Worm (Caenorhabditis elegans) whole organism, young adult: Measurements from ENCODE around the gene B0454.5.

Experiments used
- B0019.2 ChIP-seq: fragments of 200-800 bp; sonication (Bioruptor generic); conservative IDR thresholded peaks from 2 replicates; pipeline ENCODE4 v1.3.6; 2022; ENCODE audit warnings: missing genetic modification reagents, missing genetic modification characterization, missing compliant biosample characterization
- B0035.1 ChIP-seq: sonication (generic microtip); optimal IDR thresholded peaks from 2 replicates; lab custom pipeline; 2016; ENCODE audit warnings: missing genetic modification characterization, mild to moderate bottlenecking, missing compliant biosample characterization, missing genotype, missing genetic modification reagents
- F22D6.2 ChIP-seq: sonication (generic microtip); optimal IDR thresholded peaks from 2 replicates; lab custom pipeline; 2016; ENCODE audit warnings: mild to moderate bottlenecking, missing genetic modification characterization, missing compliant biosample characterization
- F23B12.7 ChIP-seq: sonication (generic microtip); optimal IDR thresholded peaks from 2 replicates; lab custom pipeline; 2017; ENCODE audit warnings: missing genetic modification characterization, mild to moderate bottlenecking, missing compliant biosample characterization, antibody characterized with exemption, moderate library complexity; ENCODE audit not compliant: insufficient read depth
- F39B2.1 ChIP-seq: fragments of 200-800 bp; sonication (Bioruptor generic); IDR thresholded peaks from 2 replicates; pipeline ENCODE4 v1.3.6; 2022; ENCODE audit warnings: missing genetic modification reagents, missing genetic modification characterization, missing compliant biosample characterization
- F52B5.7 ChIP-seq: sonication (generic microtip); optimal IDR thresholded peaks from 2 replicates; lab custom pipeline; 2016; ENCODE audit warnings: mild to moderate bottlenecking, missing genetic modification characterization, missing compliant biosample characterization
- K12H6.12 ChIP-seq: fragments of 200-800 bp; sonication (Bioruptor generic); optimal IDR thresholded peaks from 2 replicates; lab custom pipeline; 2018; ENCODE audit warnings: mild to moderate bottlenecking, missing genetic modification characterization, missing compliant biosample characterization
- T26A5.8 ChIP-seq: sonication (generic microtip); optimal IDR thresholded peaks from 2 replicates; lab custom pipeline; 2016; ENCODE audit warnings: missing genetic modification characterization, missing compliant biosample characterization
- Y67H2A.10 ChIP-seq: fragments of 200-800 bp; sonication (Bioruptor generic); conservative IDR thresholded peaks from 2 replicates; pipeline ENCODE4 v1.3.6; 2022; ENCODE audit warnings: missing genetic modification reagents, missing genetic modification characterization, missing compliant biosample characterization
- ZK185.1 ChIP-seq: sonication (generic microtip); optimal IDR thresholded peaks from 2 replicates; lab custom pipeline; 2016; ENCODE audit warnings: mild to moderate bottlenecking, missing genetic modification characterization, missing compliant biosample characterization; ENCODE audit not compliant: poor library complexity, severe bottlenecking
- ama-1 ChIP-seq, 3 experiments: fragments of 150-350 bp in 1 of 3; sonication (generic microtip) in 2 of 3; optimal IDR thresholded peaks; 2 replicates each; lab custom pipeline; 2014 to 2018; ENCODE audit warnings: missing biosample characterization in 2 of 3, missing genetic modification characterization in 2 of 3, missing genetic modification reagents in 2 of 3
- aptf-2 ChIP-seq: fragments of 200-800 bp; sonication (Bioruptor generic); conservative IDR thresholded peaks from 2 replicates; pipeline ENCODE4 v1.3.6; 2022; ENCODE audit warnings: missing genetic modification reagents, missing genetic modification characterization, missing compliant biosample characterization
- athp-1 ChIP-seq: sonication (generic microtip); optimal IDR thresholded peaks from 2 replicates; lab custom pipeline; 2017; ENCODE audit warnings: mild to moderate bottlenecking, missing genetic modification characterization, missing compliant biosample characterization
- ceh-27 ChIP-seq: fragments of 200-800 bp; sonication (Bioruptor generic); optimal IDR thresholded peaks from 2 replicates; lab custom pipeline; 2018; ENCODE audit warnings: mild to moderate bottlenecking, missing genetic modification characterization, moderate library complexity, missing compliant biosample characterization
- ceh-91 ChIP-seq: fragments of 200-800 bp; sonication (Bioruptor generic); IDR thresholded peaks from 2 replicates; pipeline ENCODE4 v1.3.6; 2022; ENCODE audit warnings: missing genetic modification reagents, missing genetic modification characterization, missing compliant biosample characterization
- die-1 ChIP-seq: sonication (generic microtip); optimal IDR thresholded peaks from 2 replicates; lab custom pipeline; 2016; ENCODE audit warnings: missing genotype, mild to moderate bottlenecking, missing genetic modification characterization, missing compliant biosample characterization
- efl-1 ChIP-seq: fragments of 150-350 bp; optimal IDR thresholded peaks from 2 replicates; lab custom pipeline; 2014; ENCODE audit warnings: missing biosample characterization, missing genetic modification reagents, missing genetic modification characterization
- gei-17 ChIP-seq: fragments of 200-800 bp; sonication (Bioruptor generic); optimal IDR thresholded peaks from 2 replicates; lab custom pipeline; 2018; ENCODE audit warnings: mild to moderate bottlenecking, missing genetic modification characterization, missing compliant biosample characterization
- hmg-1.2 ChIP-seq: fragments of 200-800 bp; sonication (Bioruptor generic); IDR thresholded peaks from 2 replicates; pipeline ENCODE4 v1.3.6; 2022; ENCODE audit warnings: missing genetic modification reagents, missing genetic modification characterization, missing compliant biosample characterization
- hsf-1 ChIP-seq: fragments of 200-800 bp; sonication (Bioruptor generic); IDR thresholded peaks from 2 replicates; pipeline ENCODE4 v1.3.6; 2022; ENCODE audit warnings: missing genetic modification reagents, missing genetic modification characterization, missing compliant biosample characterization
- let-607 ChIP-seq, 2 experiments: fragments of 200-800 bp in 1 of 2; sonication (Bioruptor generic) in 1 of 2; sonication (generic microtip) in 1 of 2; optimal IDR thresholded peaks; 2 replicates each; lab custom pipeline; 2016 to 2018; ENCODE audit warnings: mild to moderate bottlenecking in 2 of 2, missing compliant biosample characterization in 2 of 2, missing genetic modification characterization in 2 of 2, moderate library complexity in 2 of 2, missing genotype in 1 of 2
- lin-40 ChIP-seq: sonication (generic microtip); optimal IDR thresholded peaks from 2 replicates; lab custom pipeline; 2016; ENCODE audit warnings: missing genetic modification characterization, mild to moderate bottlenecking, missing compliant biosample characterization, missing genotype, missing genetic modification reagents
- lir-1 ChIP-seq: fragments of 200-800 bp; sonication (Bioruptor generic); conservative IDR thresholded peaks from 2 replicates; pipeline ENCODE4 v1.3.6; 2022; ENCODE audit warnings: missing genetic modification reagents, missing genetic modification characterization, missing compliant biosample characterization
- madf-8 ChIP-seq: fragments of 200-800 bp; sonication (Bioruptor generic); conservative IDR thresholded peaks from 2 replicates; pipeline ENCODE4 v1.3.6; 2022; ENCODE audit warnings: missing genetic modification reagents, missing genetic modification characterization, missing compliant biosample characterization
- mcd-1 ChIP-seq: fragments of 200-800 bp; sonication (Bioruptor generic); IDR thresholded peaks from 2 replicates; pipeline ENCODE4 v1.3.6; 2022; ENCODE audit warnings: missing genetic modification reagents, missing genetic modification characterization, missing compliant biosample characterization
- mes-4 ChIP-seq: sonication (generic microtip); optimal IDR thresholded peaks from 2 replicates; lab custom pipeline; 2016; ENCODE audit warnings: missing genotype, missing genetic modification characterization, missing compliant biosample characterization
- mxl-1 ChIP-seq: sonication (generic microtip); optimal IDR thresholded peaks from 2 replicates; lab custom pipeline; 2016; ENCODE audit warnings: missing genetic modification characterization, missing compliant biosample characterization
- pbrm-1 ChIP-seq: fragments of 200-800 bp; sonication (Bioruptor generic); IDR thresholded peaks from 2 replicates; pipeline ENCODE4 v1.3.6; 2022; ENCODE audit warnings: missing genetic modification reagents, missing genetic modification characterization, missing compliant biosample characterization
- pha-4 ChIP-seq: fragments of 150-350 bp; sonication (generic microtip); optimal IDR thresholded peaks from 2 replicates; lab custom pipeline; 2014; ENCODE audit warnings: missing biosample characterization, missing genetic modification reagents, missing genetic modification characterization
- repo-1 ChIP-seq: sonication (generic microtip); optimal IDR thresholded peaks from 2 replicates; lab custom pipeline; 2017; ENCODE audit warnings: mild to moderate bottlenecking, missing genetic modification characterization, missing compliant biosample characterization
- rpc-1 ChIP-seq, 2 experiments: fragments of 150-350 bp in 1 of 2; sonication (generic microtip) in 1 of 2; optimal IDR thresholded peaks; 2 replicates each; lab custom pipeline; 2014 to 2018; ENCODE audit warnings: missing biosample characterization in 1 of 2, missing genetic modification characterization in 1 of 2, missing genetic modification reagents in 1 of 2, missing genotype in 1 of 2
- snpc-1.1 ChIP-seq: sonication (generic microtip); optimal IDR thresholded peaks from 2 replicates; lab custom pipeline; 2017; ENCODE audit warnings: missing genetic modification characterization, mild to moderate bottlenecking, missing compliant biosample characterization, antibody characterized with exemption, moderate library complexity, missing genotype, missing genetic modification reagents; ENCODE audit not compliant: insufficient read depth
- sptf-2 ChIP-seq: fragments of 200-800 bp; sonication (Bioruptor generic); optimal IDR thresholded peaks from 2 replicates; lab custom pipeline; 2018; ENCODE audit warnings: mild to moderate bottlenecking, missing genetic modification characterization, missing compliant biosample characterization
- tbx-9 ChIP-seq: sonication (generic microtip); optimal IDR thresholded peaks from 2 replicates; lab custom pipeline; 2016; ENCODE audit warnings: borderline replicate concordance, missing genetic modification characterization, inconsistent platforms, missing compliant biosample characterization
- unc-130 ChIP-seq: sonication (generic microtip); optimal IDR thresholded peaks from 2 replicates; lab custom pipeline; 2016; ENCODE audit warnings: missing genetic modification reagents, missing genetic modification characterization, missing compliant biosample characterization
- ztf-25 ChIP-seq: fragments of 200-800 bp; sonication (Bioruptor generic); IDR thresholded peaks from 2 replicates; pipeline ENCODE4 v1.3.6; 2022; ENCODE audit warnings: missing genetic modification reagents, missing genetic modification characterization, missing compliant biosample characterization
- ztf-3 ChIP-seq: fragments of 200-800 bp; sonication (Bioruptor generic); optimal IDR thresholded peaks from 2 replicates; lab custom pipeline; 2018; ENCODE audit warnings: mild to moderate bottlenecking, missing genetic modification characterization, missing compliant biosample characterization
- ztf-6 ChIP-seq: fragments of 200-800 bp; sonication (Bioruptor generic); IDR thresholded peaks from 2 replicates; pipeline ENCODE4 v1.3.6; 2022; ENCODE audit warnings: missing genetic modification reagents, missing genetic modification characterization, missing compliant biosample characterization

B0454.5 gene

ce11 chrII:3067447-3067846 lies 28.8 kb downstream of the B0454.5 start:
- no peak for TF ChIP-seq ztf-25
- no peak for TF ChIP-seq aptf-2 (GFP tag; lab: Robert Waterston, UW)
- TF ChIP-seq snpc-1.1 (tag; lab: Kevin White, UChicago) = no peak
- no peak for TF ChIP-seq let-607 (tag; optimal IDR thresholded peaks at IDR 0.05; lab: Kevin White, UChicago)
- TF ChIP-seq efl-1 (GFP tag; lab: Kevin White, UChicago) = no peak
- TF ChIP-seq die-1 (tag; lab: Kevin White, UChicago) = no peak
- TF ChIP-seq athp-1 (tag; lab: Kevin White, UChicago) = no peak
- no peak for TF ChIP-seq ama-1 (optimal IDR thresholded peaks at IDR 0.05; lab: Kevin White, UChicago)
- no peak for TF ChIP-seq ama-1 (GFP tag; optimal IDR thresholded peaks at IDR 0.05; lab: Kevin White, UChicago)
- no peak for TF ChIP-seq rpc-1 (optimal IDR thresholded peaks at IDR 0.05; lab: Kevin White, UChicago)
- no peak for TF ChIP-seq rpc-1 (tag; optimal IDR thresholded peaks at IDR 0.05; lab: Kevin White, UChicago)
- TF ChIP-seq madf-8 = no peak
- TF ChIP-seq unc-130 (GFP tag; lab: Kevin White, UChicago) = no peak
- TF ChIP-seq ztf-6 = no peak
- no peak for TF ChIP-seq hsf-1 (GFP tag; lab: Robert Waterston, UW)
- no peak for TF ChIP-seq T26A5.8 (tag; lab: Kevin White, UChicago)
- no peak for TF ChIP-seq F52B5.7 (tag; lab: Kevin White, UChicago)
- no peak for TF ChIP-seq pbrm-1 (GFP tag; lab: Robert Waterston, UW)
- no peak for TF ChIP-seq mes-4 (tag; lab: Kevin White, UChicago)

DNA sequence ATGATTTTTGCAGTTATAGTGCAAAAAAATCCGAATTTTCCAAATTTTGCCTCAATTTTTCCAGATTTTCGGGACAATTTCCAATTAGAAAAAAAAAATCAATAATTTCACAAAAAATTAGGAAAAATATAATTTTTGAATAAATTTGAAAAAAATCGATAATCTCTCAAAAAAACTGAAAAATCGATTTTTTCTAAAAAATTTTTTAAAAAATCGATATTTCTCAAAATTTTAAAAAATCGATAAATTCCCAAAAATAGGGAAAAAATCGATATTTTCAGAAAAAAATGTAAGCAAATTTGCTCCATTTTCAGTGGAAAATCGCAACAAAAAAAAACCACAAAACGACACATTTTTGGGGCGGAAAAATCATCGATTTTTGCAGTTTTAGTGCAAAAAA lies 29.2 kb downstream of the B0454.5 start:
- TF ChIP-seq let-607 (tag; optimal IDR thresholded peaks at IDR 0.05; lab: Kevin White, UChicago) = no peak

DNA sequence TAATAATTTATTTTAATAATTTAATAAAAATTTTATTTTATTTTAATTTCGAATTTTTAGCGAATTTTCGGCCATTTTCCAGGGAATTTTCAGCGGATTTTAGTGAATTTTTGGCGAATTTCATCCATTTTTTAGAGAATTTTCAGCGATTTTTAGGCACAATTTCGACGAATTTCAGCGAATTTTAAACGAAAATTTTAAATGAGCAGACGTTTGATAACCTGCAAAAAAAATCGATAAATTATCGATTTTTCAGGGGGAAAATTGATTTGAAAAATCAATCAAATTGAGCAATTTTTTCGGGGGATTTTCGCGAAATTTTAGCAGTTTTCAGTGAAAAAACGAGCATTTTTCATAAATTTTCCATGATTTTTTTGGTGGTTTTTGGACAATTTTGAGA lies 30.0 kb downstream of the B0454.5 start:
- TF ChIP-seq Y67H2A.10 (GFP tag; lab: Robert Waterston, UW) = no peak
- no peak for TF ChIP-seq mcd-1
- TF ChIP-seq B0019.2 (GFP tag; lab: Robert Waterston, UW) = no peak
- no peak for TF ChIP-seq sptf-2
- no peak for TF ChIP-seq F22D6.2 (tag; lab: Kevin White, UChicago)
- no peak for TF ChIP-seq hmg-1.2 (GFP tag; lab: Robert Waterston, UW)
- TF ChIP-seq lin-40 (tag; lab: Kevin White, UChicago) = no peak
- no peak for TF ChIP-seq let-607 (tag; optimal IDR thresholded peaks at IDR 0.05; lab: Kevin White, UChicago)

DNA sequence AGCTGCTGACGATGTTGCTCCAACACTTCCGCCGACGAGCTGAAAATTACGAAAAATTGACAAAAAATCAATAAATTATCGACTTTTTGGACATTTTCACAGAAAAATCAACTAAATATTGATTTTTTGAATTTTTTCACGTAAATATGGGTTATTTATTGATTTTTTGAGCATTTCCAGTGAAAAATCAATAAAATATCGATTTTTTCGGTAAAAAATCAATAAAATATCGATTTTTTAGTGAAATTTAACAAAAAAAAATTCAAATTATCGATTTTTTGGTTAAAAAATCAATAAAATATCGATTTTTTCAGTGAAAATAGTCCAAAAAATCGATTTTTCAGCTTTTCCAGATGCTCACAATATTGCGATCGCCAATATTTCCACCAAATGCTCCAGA lies 31.5 kb downstream of the B0454.5 start:
- TF ChIP-seq K12H6.12 (no peak), ZK185.1 (tag; lab: Kevin White, UChicago) (no peak), mxl-1 (tag; lab: Kevin White, UChicago) (no peak), tbx-9 (tag; lab: Kevin White, UChicago) (no peak), ztf-3 (GFP tag; lab: Kevin White, UChicago) (no peak), ceh-91 (GFP tag; lab: Robert Waterston, UW) (no peak), F23B12.7 (tag; lab: Kevin White, UChicago) (no peak), F39B2.1 (no peak), ceh-27 (GFP tag; lab: Kevin White, UChicago) (no peak), gei-17 (no peak), B0035.1 (no peak), unc-130 (GFP tag; lab: Kevin White, UChicago) (no peak), repo-1 (tag; lab: Kevin White, UChicago) (no peak), lir-1 (GFP tag; lab: Robert Waterston, UW) (no peak), hmg-1.2 (GFP tag; lab: Robert Waterston, UW) (no peak), B0019.2 (GFP tag; lab: Robert Waterston, UW) (no peak), pha-4 (tag; lab: Kevin White, UChicago) (no peak)
